Fruit fly (Drosophila melanogaster): Measurements from ENCODE around the gene Tudor-SN.
A peak's percentile ranks its signal among the peaks of the same experiment; 100 is the strongest.

Tudor-SN gene

dm6 chr3L:292146-292776 is 28.1 kb upstream of the Tudor-SN start (continued):
- TF ChIP-seq CG34422 (GFP tag; IDR thresholded peaks at IDR 0.05) (peak; percentile 83; the same call in 1 of the 3 replicates), Side (GFP tag; optimal IDR thresholded peaks at IDR 0.05) (peak; percentile 3), insv (GFP tag; optimal IDR thresholded peaks at IDR 0.05) (peak in 1 of 2 experiments; percentile 49), esg (GFP tag; conservative IDR thresholded peaks at IDR 0.05) (no peak), CG7928 (GFP tag; optimal IDR thresholded peaks at IDR 0.05) (peak; percentile 16), CG4730 (GFP tag; IDR thresholded peaks at IDR 0.05) (no peak), stwl (tag; optimal IDR thresholded peaks at IDR 0.05) (peak; percentile 13), bbx (GFP tag; IDR thresholded peaks at IDR 0.05; ENCODE audit: partially characterized antibody) (0 out of 2 replicates have a peak, but pooled peaks have one; percentile 32), kni (GFP tag; optimal IDR thresholded peaks at IDR 0.05) (peak; percentile 56), CG6813 (GFP tag; optimal IDR thresholded peaks at IDR 0.05) (peak; percentile 34), CG2120 (GFP tag; optimal IDR thresholded peaks at IDR 0.05) (no peak), ac (GFP tag; optimal IDR thresholded peaks at IDR 0.05) (peak; percentile 11), CG14014 (GFP tag; IDR thresholded peaks at IDR 0.05) (peak; percentile 31; the same call in 1 of the 2 replicates), CG6683 (GFP tag; optimal IDR thresholded peaks at IDR 0.05) (peak; percentile 18), schlank (tag; optimal IDR thresholded peaks at IDR 0.05) (no peak), CG31365 (tag; optimal IDR thresholded peaks at IDR 0.05) (peak; percentile 8), twi (tag; optimal IDR thresholded peaks at IDR 0.05) (peak; percentile 52), CG3847 (GFP tag; IDR thresholded peaks at IDR 0.05) (peak; percentile 44; the same call in 1 of the 2 replicates), CG14965 (GFP tag; optimal IDR thresholded peaks at IDR 0.05; ENCODE audit: borderline replicate concordance) (no peak), dm (GFP tag; optimal IDR thresholded peaks at IDR 0.05) (peak; percentile 17), CG33557 (GFP tag; optimal IDR thresholded peaks at IDR 0.05) (peak; percentile 39), CG6765 (GFP tag; optimal IDR thresholded peaks at IDR 0.05) (no peak), H15 (GFP tag; IDR thresholded peaks at IDR 0.05) (0 out of 3 replicates have a peak, but pooled peaks have one; percentile 6), gce (GFP tag; IDR thresholded peaks at IDR 0.05) (no peak), CkIIα-i1 (GFP tag; IDR thresholded peaks at IDR 0.05) (no peak), Oaz (GFP tag; IDR thresholded peaks at IDR 0.05) (no peak), Bgb (GFP tag; IDR thresholded peaks at IDR 0.05; ENCODE audit: partially characterized antibody) (peak; percentile 10; the same call in 1 of the 2 replicates), CG17829 (tag; optimal IDR thresholded peaks at IDR 0.05) (peak; percentile 9), sd (tag; optimal IDR thresholded peaks at IDR 0.05) (peak; percentile 33), CG15514 (GFP tag; optimal IDR thresholded peaks at IDR 0.05) (peak; percentile 74), tll (GFP tag; optimal IDR thresholded peaks at IDR 0.05) (peak in 1 of 2 experiments; percentile 49), CG8944 (GFP tag; optimal IDR thresholded peaks at IDR 0.05) (no peak), tin (GFP tag; optimal IDR thresholded peaks at IDR 0.05) (no peak), CG2889 (GFP tag; IDR thresholded peaks at IDR 0.05) (no peak), CG1024 (GFP tag; IDR thresholded peaks at IDR 0.05) (no peak), trem (tag; optimal IDR thresholded peaks at IDR 0.05) (peak; percentile 76), Dip3 (GFP tag; optimal IDR thresholded peaks at IDR 0.05) (peak; percentile 28), Sry-δ (GFP tag; optimal IDR thresholded peaks at IDR 0.05) (peak; percentile 42), CG11504 (tag; optimal IDR thresholded peaks at IDR 0.05) (peak; percentile 56), ash1 (GFP tag; optimal IDR thresholded peaks at IDR 0.05) (peak; percentile 11), fd64A (GFP tag; optimal IDR thresholded peaks at IDR 0.05) (no peak), CG4707 (GFP tag; optimal IDR thresholded peaks at IDR 0.05) (no peak), Elba2 (GFP tag; optimal IDR thresholded peaks at IDR 0.05) (peak; percentile 59), crp (GFP tag; optimal IDR thresholded peaks at IDR 0.05) (peak; percentile 46 to 87), phol (tag; optimal IDR thresholded peaks at IDR 0.05) (peak; percentile 51), MBD-R2 (GFP tag; IDR thresholded peaks at IDR 0.05) (peak; percentile 70), CG14710 (tag; optimal IDR thresholded peaks at IDR 0.05) (peak; percentile 70), CG18619 (GFP tag; optimal IDR thresholded peaks at IDR 0.05) (no peak)
